4 fruit fly cellular contexts compared by ENCODE assay signal in the genomic region with DNA sequence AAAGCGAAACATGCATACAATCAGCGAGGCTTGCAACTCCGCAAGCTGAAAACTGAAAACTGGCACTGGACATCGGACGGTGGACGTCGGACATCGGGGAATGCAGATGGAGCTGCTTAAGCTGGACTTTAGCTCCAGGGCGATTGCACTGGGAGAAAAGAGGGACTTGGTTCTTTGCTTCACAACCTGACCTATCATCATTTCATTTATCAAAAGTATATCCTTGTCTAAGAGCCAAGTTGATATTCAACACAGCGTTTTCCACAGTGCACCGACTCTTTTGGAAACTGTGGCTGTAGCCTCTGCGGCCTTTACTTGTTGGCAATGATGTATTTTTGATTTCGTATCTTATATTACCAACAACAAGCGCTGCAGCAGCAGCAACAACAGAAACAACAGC.
TF ChIP-seq lines count a peak whose summit lies in the region.

No protein-coding gene starts in this region.

- no peak for TF ChIP-seq CTCF in whole organism, embryonic (GFP tag; optimal IDR thresholded peaks at IDR 0.05; lab: Kevin White, UChicago)

TF ChIP-seq in whole organism, embryonic, 481 proteins besides CTCF, POLR2A, EP300 and RAD21:
- no peak for TF ChIP-seq crc (GFP tag; optimal IDR thresholded peaks at IDR 0.05; lab: Kevin White, UChicago)
- TF ChIP-seq CG10274 (GFP tag; optimal IDR thresholded peaks at IDR 0.05; lab: Kevin White, UChicago), result no peak
- peak; percentile 80 for TF ChIP-seq Drgx (GFP tag; IDR thresholded peaks at IDR 0.05; lab: Robert Waterston, UW)
- TF ChIP-seq CG3838 (GFP tag; optimal IDR thresholded peaks at IDR 0.05; lab: Kevin White, UChicago), result no peak
- TF ChIP-seq knrl (GFP tag; IDR thresholded peaks at IDR 0.05; lab: Robert Waterston, UW; ENCODE audit: partially characterized antibody), result no peak
- no peak for TF ChIP-seq CkIIα-i1 (GFP tag; IDR thresholded peaks at IDR 0.05; lab: Robert Waterston, UW)
- TF ChIP-seq HLH3B (GFP tag; IDR thresholded peaks at IDR 0.05; lab: Robert Waterston, UW), result no peak
- TF ChIP-seq schlank (tag; optimal IDR thresholded peaks at IDR 0.05; lab: Kevin White, UChicago), result no peak
- TF ChIP-seq nom (GFP tag; optimal IDR thresholded peaks at IDR 0.05; lab: Kevin White, UChicago), result peak; percentile 80
- no peak for TF ChIP-seq CG4328 (GFP tag; optimal IDR thresholded peaks at IDR 0.05; lab: Kevin White, UChicago)
- no peak for TF ChIP-seq pho (GFP tag; optimal IDR thresholded peaks at IDR 0.05; lab: Kevin White, UChicago)
- TF ChIP-seq zfh1 (GFP tag; IDR thresholded peaks at IDR 0.05; lab: Robert Waterston, UW), result no peak
- TF ChIP-seq bsh (GFP tag; optimal IDR thresholded peaks at IDR 0.05; lab: Kevin White, UChicago), result peak in 1 of 2 experiments; percentile 22
- TF ChIP-seq CG1832 (GFP tag; optimal IDR thresholded peaks at IDR 0.05; lab: Kevin White, UChicago), result no peak
- no peak for TF ChIP-seq eve (GFP tag; optimal IDR thresholded peaks at IDR 0.05; lab: Kevin White, UChicago)

TF ChIP-seq in whole organism, prepupa, 60 proteins besides CTCF, POLR2A, EP300 and RAD21 (continues in another document):
- TF ChIP-seq CG6792 (GFP tag; optimal IDR thresholded peaks at IDR 0.05; lab: Kevin White, UChicago) (peak; percentile 54), Ets21C (GFP tag; optimal IDR thresholded peaks at IDR 0.05; lab: Kevin White, UChicago) (peak; percentile 33), Sox14 (GFP tag; optimal IDR thresholded peaks at IDR 0.05; lab: Kevin White, UChicago) (peak; percentile 74), CG11762 (GFP tag; optimal IDR thresholded peaks at IDR 0.05; lab: Kevin White, UChicago; ENCODE audit: insufficient read depth) (peak; percentile 39), Sox15 (GFP tag; optimal IDR thresholded peaks at IDR 0.05; lab: Kevin White, UChicago) (peak; percentile 16), CG3032 (tag; optimal IDR thresholded peaks at IDR 0.05; lab: Kevin White, UChicago) (peak; percentile 56), CG11294 (GFP tag; IDR thresholded peaks at IDR 0.05; lab: Robert Waterston, UW) (no peak), eg (GFP tag; IDR thresholded peaks at IDR 0.05; lab: Robert Waterston, UW) (peak; percentile 84), CG4318 (GFP tag; optimal IDR thresholded peaks at IDR 0.05; lab: Kevin White, UChicago) (peak; percentile 64), vri (GFP tag; optimal IDR thresholded peaks at IDR 0.05; lab: Kevin White, UChicago) (peak; percentile 50), CG8632 (GFP tag; optimal IDR thresholded peaks at IDR 0.05; lab: Kevin White, UChicago) (peak; percentile 14), CG9139 (GFP tag; optimal IDR thresholded peaks at IDR 0.05; lab: Kevin White, UChicago) (peak; percentile 62), CG8119 (GFP tag; IDR thresholded peaks at IDR 0.05; lab: Robert Waterston, UW) (peak; percentile 70), CG6854 (GFP tag; optimal IDR thresholded peaks at IDR 0.05; lab: Kevin White, UChicago) (peak; percentile 50), CG34406 (GFP tag; optimal IDR thresholded peaks at IDR 0.05; lab: Kevin White, UChicago) (peak; percentile 43), CG10669 (GFP tag; optimal IDR thresholded peaks at IDR 0.05; lab: Kevin White, UChicago) (peak; percentile 57), dsx (GFP tag; optimal IDR thresholded peaks at IDR 0.05; lab: Kevin White, UChicago; ENCODE audit: poor library complexity, severe bottlenecking) (peak; percentile 70), CG7368 (GFP tag; optimal IDR thresholded peaks at IDR 0.05; lab: Kevin White, UChicago) (peak; percentile 65), CG3919 (GFP tag; optimal IDR thresholded peaks at IDR 0.05; lab: Kevin White, UChicago) (peak; percentile 79), Lpt (GFP tag; optimal IDR thresholded peaks at IDR 0.05; lab: Kevin White, UChicago) (peak; percentile 54), Blimp-1 (GFP tag; optimal IDR thresholded peaks at IDR 0.05; lab: Kevin White, UChicago) (peak; percentile 38), esn (GFP tag; optimal IDR thresholded peaks at IDR 0.05; lab: Kevin White, UChicago) (peak; percentile 76), CG10631 (GFP tag; optimal IDR thresholded peaks at IDR 0.05; lab: Kevin White, UChicago) (peak; percentile 59)

TF ChIP-seq in whole organism, pupa, 21 proteins besides CTCF, POLR2A, EP300 and RAD21:
- TF ChIP-seq CG32121 (GFP tag; IDR thresholded peaks at IDR 0.05; lab: Robert Waterston, UW), result peak; percentile 61
- peak; percentile 35 for TF ChIP-seq gl (tag; optimal IDR thresholded peaks at IDR 0.05; lab: Kevin White, UChicago)
- peak; percentile 77 for TF ChIP-seq CG14655 (GFP tag; optimal IDR thresholded peaks at IDR 0.05; lab: Kevin White, UChicago)
- no peak for TF ChIP-seq D1 (tag; optimal IDR thresholded peaks at IDR 0.05; lab: Kevin White, UChicago)
- TF ChIP-seq CG13204 (GFP tag; optimal IDR thresholded peaks at IDR 0.05; lab: Kevin White, UChicago), result peak; percentile 54
- TF ChIP-seq CG15710 (tag; optimal IDR thresholded peaks at IDR 0.05; lab: Kevin White, UChicago), result peak; percentile 48
- TF ChIP-seq CG9948 (tag; optimal IDR thresholded peaks at IDR 0.05; lab: Kevin White, UChicago), result peak; percentile 46
- TF ChIP-seq CG34367 (tag; optimal IDR thresholded peaks at IDR 0.05; lab: Kevin White, UChicago), result peak; percentile 54
- TF ChIP-seq CG17806 (tag; optimal IDR thresholded peaks at IDR 0.05; lab: Kevin White, UChicago), result peak; percentile 70
- TF ChIP-seq fd96Ca (GFP tag; IDR thresholded peaks at IDR 0.05; lab: Robert Waterston, UW), result peak; percentile 77; the same call in 2 of the 3 replicates
- peak; percentile 27; the same call in 1 of the 2 replicates for TF ChIP-seq rn (GFP tag; IDR thresholded peaks at IDR 0.05; lab: Robert Waterston, UW)
- TF ChIP-seq EcR (GFP tag; optimal IDR thresholded peaks at IDR 0.05; lab: Kevin White, UChicago), result no peak
- TF ChIP-seq Pif1B (GFP tag; optimal IDR thresholded peaks at IDR 0.05; lab: Kevin White, UChicago), result peak; percentile 62
- TF ChIP-seq CG8301 (tag; optimal IDR thresholded peaks at IDR 0.05; lab: Kevin White, UChicago), result peak; percentile 75
- TF ChIP-seq Ets98B (GFP tag; IDR thresholded peaks at IDR 0.05; lab: Robert Waterston, UW), result peak; percentile 87
- TF ChIP-seq CG10348 (GFP tag; IDR thresholded peaks at IDR 0.05; lab: Robert Waterston, UW), result no peak
- TF ChIP-seq Snoo (tag; optimal IDR thresholded peaks at IDR 0.05; lab: Kevin White, UChicago), result peak; percentile 59
- peak; percentile 81 for TF ChIP-seq CG4496 (GFP tag; IDR thresholded peaks at IDR 0.05; lab: Robert Waterston, UW)
- TF ChIP-seq CG12605 (GFP tag; IDR thresholded peaks at IDR 0.05; lab: Robert Waterston, UW), result peak; percentile 69; the same call in 1 of the 2 replicates
- peak; percentile 65 for TF ChIP-seq CG8159 (tag; optimal IDR thresholded peaks at IDR 0.05; lab: Kevin White, UChicago)
- TF ChIP-seq Pif1A (GFP tag; optimal IDR thresholded peaks at IDR 0.05; lab: Kevin White, UChicago), result peak; percentile 71

TF ChIP-seq in whole organism, wandering third instar larva, 38 proteins besides CTCF, POLR2A, EP300 and RAD21 (continues in another document):
- peak; percentile 61 for TF ChIP-seq Sp1 (GFP tag; optimal IDR thresholded peaks at IDR 0.05; lab: Kevin White, UChicago)
- TF ChIP-seq tai (GFP tag; optimal IDR thresholded peaks at IDR 0.05; lab: Kevin White, UChicago), result no peak
- peak; percentile 50 for TF ChIP-seq br (GFP tag; optimal IDR thresholded peaks at IDR 0.05; lab: Kevin White, UChicago)
- TF ChIP-seq dl (GFP tag; optimal IDR thresholded peaks at IDR 0.05; lab: Kevin White, UChicago; ENCODE audit: insufficient read depth in 1 of 2, partially characterized antibody in 2 of 2), result no peak
- TF ChIP-seq N (GFP tag; optimal IDR thresholded peaks at IDR 0.05; lab: Kevin White, UChicago), result no peak
- peak; percentile 41 for TF ChIP-seq CG9705 (GFP tag; optimal IDR thresholded peaks at IDR 0.05; lab: Kevin White, UChicago)
- no peak for TF ChIP-seq Hr78 (GFP tag; optimal IDR thresholded peaks at IDR 0.05; lab: Kevin White, UChicago)
- no peak for TF ChIP-seq sage (GFP tag; optimal IDR thresholded peaks at IDR 0.05; lab: Kevin White, UChicago)
- peak; percentile 28 for TF ChIP-seq rgr (GFP tag; optimal IDR thresholded peaks at IDR 0.05; lab: Kevin White, UChicago)
- no peak for TF ChIP-seq CrebA (GFP tag; optimal IDR thresholded peaks at IDR 0.05; lab: Kevin White, UChicago; ENCODE audit: borderline replicate concordance)
- no peak for TF ChIP-seq brk (GFP tag; optimal IDR thresholded peaks at IDR 0.05; lab: Kevin White, UChicago)
- no peak for TF ChIP-seq Mio (GFP tag; optimal IDR thresholded peaks at IDR 0.05; lab: Kevin White, UChicago)
- no peak for TF ChIP-seq sv (GFP tag; optimal IDR thresholded peaks at IDR 0.05; lab: Kevin White, UChicago)
- TF ChIP-seq Rel (GFP tag; optimal IDR thresholded peaks at IDR 0.05; lab: Kevin White, UChicago), result no peak
- peak; percentile 19 for TF ChIP-seq Rel (tag; optimal IDR thresholded peaks at IDR 0.05; lab: Kevin White, UChicago)
- no peak for TF ChIP-seq Hr83 (GFP tag; optimal IDR thresholded peaks at IDR 0.05; lab: Kevin White, UChicago; ENCODE audit: poor library complexity, severe bottlenecking)
- peak; percentile 50 for TF ChIP-seq Hnf4 (GFP tag; optimal IDR thresholded peaks at IDR 0.05; lab: Kevin White, UChicago)
- TF ChIP-seq Jra (GFP tag; optimal IDR thresholded peaks at IDR 0.05; lab: Kevin White, UChicago), result no peak
- TF ChIP-seq Vsx2 (GFP tag; optimal IDR thresholded peaks at IDR 0.05; lab: Kevin White, UChicago; ENCODE audit: partially characterized antibody), result no peak
- no peak for TF ChIP-seq GATAd (GFP tag; optimal IDR thresholded peaks at IDR 0.05; lab: Kevin White, UChicago)
- no peak for TF ChIP-seq dmrt93B (GFP tag; optimal IDR thresholded peaks at IDR 0.05; lab: Kevin White, UChicago)
- TF ChIP-seq Myc (optimal IDR thresholded peaks at IDR 0.05; lab: Kevin White, UChicago), result no peak
- TF ChIP-seq lola (GFP tag; optimal IDR thresholded peaks at IDR 0.05; lab: Kevin White, UChicago), result no peak
- peak; percentile 63 for TF ChIP-seq h (GFP tag; optimal IDR thresholded peaks at IDR 0.05; lab: Kevin White, UChicago)
- TF ChIP-seq Abd-B (GFP tag; optimal IDR thresholded peaks at IDR 0.05; lab: Kevin White, UChicago), result no peak
- no peak for TF ChIP-seq CG32264 (GFP tag; optimal IDR thresholded peaks at IDR 0.05; lab: Kevin White, UChicago)
- peak; percentile 61 for TF ChIP-seq HLH106 (tag; optimal IDR thresholded peaks at IDR 0.05; lab: Kevin White, UChicago)
- peak; percentile 48 for TF ChIP-seq woc (GFP tag; optimal IDR thresholded peaks at IDR 0.05; lab: Kevin White, UChicago)
- TF ChIP-seq psq (GFP tag; optimal IDR thresholded peaks at IDR 0.05; lab: Kevin White, UChicago), result peak; percentile 37
- TF ChIP-seq dsf (GFP tag; optimal IDR thresholded peaks at IDR 0.05; lab: Kevin White, UChicago; ENCODE audit: borderline replicate concordance), result no peak
- TF ChIP-seq foxo (GFP tag; optimal IDR thresholded peaks at IDR 0.05; lab: Kevin White, UChicago), result peak in 1 of 2 experiments; percentile 44
- TF ChIP-seq OdsH (GFP tag; optimal IDR thresholded peaks at IDR 0.05; lab: Kevin White, UChicago), result peak; percentile 41
- TF ChIP-seq ey (GFP tag; optimal IDR thresholded peaks at IDR 0.05; lab: Kevin White, UChicago), result peak; percentile 60

Comparison
In these comparisons a context has a peak if more than half of its experiments do, and no peak if none do; other contexts are left out.
1. Of the 7 proteins assayed by ChIP-seq in both whole organism, embryonic and whole organism, prepupa: peak only in whole organism, embryonic: none; only in whole organism, prepupa: Blimp-1, CG16779, CG6854, Gug, Hr39, Lpt and 1 more; in both: none; in neither: 0.